Fruit fly (Drosophila melanogaster): ENCODE measurements around the gene Ama.
A peak's percentile ranks its signal among the peaks of the same experiment; 100 is the strongest.

Gene Ama

DNA sequence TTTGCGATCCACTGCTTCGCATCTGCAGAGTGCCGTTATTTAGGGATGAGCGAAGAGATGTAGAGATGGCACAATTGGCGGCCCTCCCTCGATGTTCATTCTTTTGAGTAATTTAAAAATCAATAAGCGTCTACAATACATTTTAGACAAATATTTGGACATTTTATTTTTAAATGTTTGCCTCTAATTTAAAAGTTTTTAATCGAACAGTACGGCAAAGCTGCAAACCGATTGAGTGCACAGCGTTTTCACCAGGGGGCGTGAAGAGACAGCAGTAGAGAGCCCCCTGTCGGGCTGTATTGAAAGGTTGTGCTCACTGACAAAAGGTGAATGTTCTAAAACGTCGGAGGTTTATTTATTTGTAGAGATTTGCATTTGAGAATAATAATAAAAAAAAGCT is 3.0 kb upstream of the Ama start, which contains the start of gene bcd (continued):
- no peak for TF ChIP-seq eve (GFP tag; optimal IDR thresholded peaks at IDR 0.05)
- TF ChIP-seq CG14050 (GFP tag; IDR thresholded peaks at IDR 0.05): peak; percentile 39; the same call in 1 of the 3 replicates
- TF ChIP-seq CG13624 (GFP tag; optimal IDR thresholded peaks at IDR 0.05): peak; percentile 77
- TF ChIP-seq CG1233 (GFP tag; optimal IDR thresholded peaks at IDR 0.05): peak; percentile 71
- TF ChIP-seq CG17612 (GFP tag; IDR thresholded peaks at IDR 0.05): peak; percentile 44; the same call in 1 of the 2 replicates
- TF ChIP-seq Dbx (GFP tag; IDR thresholded peaks at IDR 0.05): peak; percentile 76
- peak; percentile 73 for TF ChIP-seq tx (GFP tag; optimal IDR thresholded peaks at IDR 0.05)
- peak; percentile 9 for TF ChIP-seq YL-1 (GFP tag; optimal IDR thresholded peaks at IDR 0.05)
- peak; percentile 74 for TF ChIP-seq CG17359 (tag; optimal IDR thresholded peaks at IDR 0.05)
- no peak for TF ChIP-seq corto (GFP tag; optimal IDR thresholded peaks at IDR 0.05)
- TF ChIP-seq ap (GFP tag; IDR thresholded peaks at IDR 0.05): peak; percentile 65
- peak; percentile 33 for TF ChIP-seq CG3281 (GFP tag; optimal IDR thresholded peaks at IDR 0.05)
- TF ChIP-seq phol (tag; optimal IDR thresholded peaks at IDR 0.05): peak; percentile 64
- peak; percentile 75 for TF ChIP-seq grau (tag; optimal IDR thresholded peaks at IDR 0.05)
- TF ChIP-seq NK7.1 (GFP tag; optimal IDR thresholded peaks at IDR 0.05): peak; percentile 59
- TF ChIP-seq CG1792 (GFP tag; optimal IDR thresholded peaks at IDR 0.05): peak; percentile 52
- TF ChIP-seq Asciz (GFP tag; optimal IDR thresholded peaks at IDR 0.05): peak; percentile 13
- peak; percentile 11 for TF ChIP-seq CG10543 (GFP tag; optimal IDR thresholded peaks at IDR 0.05)
- peak; percentile 52 for TF ChIP-seq Dek (tag; optimal IDR thresholded peaks at IDR 0.05)
- no peak for TF ChIP-seq Eip74EF (GFP tag; optimal IDR thresholded peaks at IDR 0.05)
- TF ChIP-seq stwl (tag; optimal IDR thresholded peaks at IDR 0.05): peak; percentile 97
- no peak for TF ChIP-seq toy (GFP tag; IDR thresholded peaks at IDR 0.05)
- TF ChIP-seq jigr1 (GFP tag; IDR thresholded peaks at IDR 0.05): peak; percentile 57; the same call in 1 of the 3 replicates
- TF ChIP-seq Meics (GFP tag; optimal IDR thresholded peaks at IDR 0.05): peak; percentile 60
- peak; percentile 71 for TF ChIP-seq tio (GFP tag; optimal IDR thresholded peaks at IDR 0.05)
- TF ChIP-seq CG8281 (tag; optimal IDR thresholded peaks at IDR 0.05): no peak
- peak; percentile 82 for TF ChIP-seq Atf-2 (GFP tag; optimal IDR thresholded peaks at IDR 0.05)
- no peak for TF ChIP-seq yki (optimal IDR thresholded peaks at IDR 0.05)
- TF ChIP-seq CG2678 (tag; optimal IDR thresholded peaks at IDR 0.05): no peak

- TF ChIP-seq CG8944 (GFP tag; optimal IDR thresholded peaks at IDR 0.05) (no peak), ranshi (GFP tag; IDR thresholded peaks at IDR 0.05) (no peak), E2f2 (GFP tag; IDR thresholded peaks at IDR 0.05) (no peak), lmd (GFP tag; IDR thresholded peaks at IDR 0.05) (peak; percentile 33; the same call in 1 of the 2 replicates), schlank (tag; optimal IDR thresholded peaks at IDR 0.05) (no peak), dpn (GFP tag; optimal IDR thresholded peaks at IDR 0.05) (peak in 1 of 2 experiments; percentile 30), CG10267 (tag; optimal IDR thresholded peaks at IDR 0.05) (peak; percentile 61), Camta (GFP tag; optimal IDR thresholded peaks at IDR 0.05) (no peak), CG9817 (tag; optimal IDR thresholded peaks at IDR 0.05) (no peak), NC2β (GFP tag; optimal IDR thresholded peaks at IDR 0.05) (no peak), cg (GFP tag; optimal IDR thresholded peaks at IDR 0.05) (no peak), mld (GFP tag; IDR thresholded peaks at IDR 0.05; ENCODE audit: partially characterized antibody) (no peak), CG9932 (GFP tag; IDR thresholded peaks at IDR 0.05) (no peak), CG11504 (tag; optimal IDR thresholded peaks at IDR 0.05) (peak; percentile 65), knrl (GFP tag; IDR thresholded peaks at IDR 0.05; ENCODE audit: partially characterized antibody) (no peak), CG9876 (GFP tag; optimal IDR thresholded peaks at IDR 0.05) (no peak), dmrt11E (tag; optimal IDR thresholded peaks at IDR 0.05) (peak; percentile 55), CG6654 (GFP tag; optimal IDR thresholded peaks at IDR 0.05) (peak; percentile 1), Atf3 (GFP tag; optimal IDR thresholded peaks at IDR 0.05) (no peak), CG10543 (GFP tag; optimal IDR thresholded peaks at IDR 0.05) (peak; percentile 18), nerfin-2 (GFP tag; IDR thresholded peaks at IDR 0.05; ENCODE audit: partially characterized antibody) (no peak), vvl (GFP tag; IDR thresholded peaks at IDR 0.05) (no peak)
Measured at dm6 chr3R:6760755-6761647, 1.4 kb upstream of the Ama start.

All from whole organism, embryonic.